Worm (Caenorhabditis elegans): ENCODE data around the gene K09A11.1.
A peak's percentile ranks its signal among the peaks of the same experiment; 100 is the strongest.

Gene K09A11.1

ce11 chrX:13308745-13309144 lies 46.5 kb downstream of the K09A11.1 start, which contains the start of gene srxa-8:
Gene srxa-8, minus strand, starts transcription at chrX:13308845.
- TF ChIP-seq daf-16 (GFP tag; optimal IDR thresholded peaks at IDR 0.05) (no peak), daf-16 (tag; optimal IDR thresholded peaks at IDR 0.05) (no peak), unc-39 (tag; optimal IDR thresholded peaks at IDR 0.05) (no peak), dmd-9 (GFP tag; IDR thresholded peaks at IDR 0.05) (no peak), dve-1 (tag; optimal IDR thresholded peaks at IDR 0.05; ENCODE audit: insufficient read depth) (no peak), ceh-82 (tag; optimal IDR thresholded peaks at IDR 0.05) (no peak), snpc-4 (tag; optimal IDR thresholded peaks at IDR 0.05) (no peak), ces-1 (GFP tag; optimal IDR thresholded peaks at IDR 0.05) (no peak)

ce11 chrX:13310763-13311162 lies 48.5 kb downstream of the K09A11.1 start:
- TF ChIP-seq dve-1 (tag; optimal IDR thresholded peaks at IDR 0.05; ENCODE audit: insufficient read depth) (peak; percentile 96), nhr-42 (GFP tag; IDR thresholded peaks at IDR 0.05) (no peak), zip-11 (GFP tag; IDR thresholded peaks at IDR 0.05) (no peak), daf-16 (GFP tag; optimal IDR thresholded peaks at IDR 0.05) (peak in 1 of 2 experiments; percentile 86), daf-16 (tag; optimal IDR thresholded peaks at IDR 0.05) (peak; percentile 100), ceh-28 (tag; optimal IDR thresholded peaks at IDR 0.05) (no peak), pqm-1 (tag; optimal IDR thresholded peaks at IDR 0.05) (peak; percentile 92), ztf-7 (tag; optimal IDR thresholded peaks at IDR 0.05) (no peak), zag-1 (tag; optimal IDR thresholded peaks at IDR 0.05) (no peak), ceh-82 (tag; optimal IDR thresholded peaks at IDR 0.05) (no peak), nhr-6 (tag; optimal IDR thresholded peaks at IDR 0.05) (no peak), lim-7 (GFP tag; IDR thresholded peaks at IDR 0.05) (no peak), hlh-30 (tag; optimal IDR thresholded peaks at IDR 0.05; ENCODE audit: insufficient read depth) (peak; percentile 68), nhr-28 (tag; optimal IDR thresholded peaks at IDR 0.05) (peak; percentile 94), tag-97 (GFP tag; IDR thresholded peaks at IDR 0.05) (no peak), nhr-77 (tag; optimal IDR thresholded peaks at IDR 0.05) (peak; percentile 70), dmd-6 (GFP tag; IDR thresholded peaks at IDR 0.05) (peak; percentile 93), pha-4 (GFP tag; IDR thresholded peaks at IDR 0.05) (no peak), pha-4 (tag; optimal IDR thresholded peaks at IDR 0.05) (no peak), lin-29 (GFP tag; IDR thresholded peaks at IDR 0.05) (no peak), aly-2 (tag; optimal IDR thresholded peaks at IDR 0.05) (no peak), Y105C5A.15 (GFP tag; IDR thresholded peaks at IDR 0.05) (no peak), php-3 (GFP tag; IDR thresholded peaks at IDR 0.05) (peak; percentile 93), nhr-10 (tag; optimal IDR thresholded peaks at IDR 0.05) (peak; percentile 58), snpc-4 (tag; optimal IDR thresholded peaks at IDR 0.05) (no peak), Y75B8A.6 (GFP tag; IDR thresholded peaks at IDR 0.05) (no peak), R02D3.7 (tag; optimal IDR thresholded peaks at IDR 0.05) (no peak), nhr-48 (tag; optimal IDR thresholded peaks at IDR 0.05) (peak; percentile 51), zfp-2 (tag; optimal IDR thresholded peaks at IDR 0.05) (no peak), dpl-1 (GFP tag; optimal IDR thresholded peaks at IDR 0.05) (no peak), mep-1 (tag; optimal IDR thresholded peaks at IDR 0.05) (peak; percentile 34), mes-2 (tag; optimal IDR thresholded peaks at IDR 0.05; ENCODE audit: poor library complexity, severe bottlenecking) (peak; percentile 27), cey-2 (tag; optimal IDR thresholded peaks at IDR 0.05; ENCODE audit: borderline replicate concordance, insufficient read depth) (no peak), ceh-32 (tag; optimal IDR thresholded peaks at IDR 0.05; ENCODE audit: poor library complexity) (no peak), nhr-111 (GFP tag; optimal IDR thresholded peaks at IDR 0.05) (no peak), nhr-237 (tag; optimal IDR thresholded peaks at IDR 0.05) (no peak), snpc-1.2 (GFP tag; IDR thresholded peaks at IDR 0.05) (no peak), zip-2 (tag; optimal IDR thresholded peaks at IDR 0.05) (peak; percentile 27), zfp-3 (GFP tag; conservative IDR thresholded peaks at IDR 0.05) (no peak), lsy-2 (tag; optimal IDR thresholded peaks at IDR 0.05) (no peak), nhr-102 (tag; optimal IDR thresholded peaks at IDR 0.05) (peak; percentile 74), F10B5.3 (tag; optimal IDR thresholded peaks at IDR 0.05) (no peak), tra-1 (GFP tag; IDR thresholded peaks at IDR 0.05) (peak; percentile 72; the same call in 1 of the 2 replicates), unc-39 (tag; optimal IDR thresholded peaks at IDR 0.05) (no peak), nhr-25 (tag; optimal IDR thresholded peaks at IDR 0.05; ENCODE audit: borderline replicate concordance, insufficient read depth) (no peak), hmg-1.1 (GFP tag; IDR thresholded peaks at IDR 0.05) (no peak), attf-4 (tag; optimal IDR thresholded peaks at IDR 0.05) (no peak), nhr-11 (tag; optimal IDR thresholded peaks at IDR 0.05) (no peak)
